Fruit fly (Drosophila melanogaster) whole organism, embryonic: ENCODE data around the gene CG1638.

Experiments
- CG10147 ChIP-seq: fragments of 200-800 bp; sonication (Bioruptor generic); optimal IDR thresholded peaks from 2 replicates; lab custom pipeline; 2019; ENCODE audit warnings: missing biosample characterization, mild to moderate bottlenecking, missing genetic modification characterization, moderate library complexity
- CG10543 ChIP-seq: fragments of 200-800 bp; sonication (Bioruptor generic); optimal IDR thresholded peaks from 3 replicates; lab custom pipeline; 2017; ENCODE audit warnings: missing biosample characterization, mild to moderate bottlenecking, missing genetic modification characterization, moderate library complexity
- CG12769 ChIP-seq: fragments of 200-800 bp; sonication (Bioruptor generic); optimal IDR thresholded peaks from 2 replicates; lab custom pipeline; 2019; ENCODE audit warnings: missing biosample characterization, mild to moderate bottlenecking, missing genetic modification characterization, moderate library complexity
- CG13296 ChIP-seq: fragments of 200-800 bp; sonication (Bioruptor generic); optimal IDR thresholded peaks from 3 replicates; lab custom pipeline; 2018; ENCODE audit warnings: missing biosample characterization, mild to moderate bottlenecking, missing genetic modification characterization
- CG13424 ChIP-seq: fragments of 200-800 bp; sonication (Bioruptor generic); optimal IDR thresholded peaks from 2 replicates; lab custom pipeline; 2019; ENCODE audit warnings: missing biosample characterization, mild to moderate bottlenecking, missing genetic modification characterization, moderate library complexity
- CG13775 ChIP-seq: fragments of 200-800 bp; sonication (Bioruptor generic); optimal IDR thresholded peaks from 3 replicates; lab custom pipeline; 2017; ENCODE audit warnings: missing biosample characterization, mild to moderate bottlenecking, missing genetic modification characterization
- CG13894 ChIP-seq: fragments of 200-800 bp; sonication (Bioruptor generic); optimal IDR thresholded peaks from 3 replicates; lab custom pipeline; 2018; ENCODE audit warnings: missing biosample characterization, mild to moderate bottlenecking, missing genetic modification characterization, moderate library complexity
- CG14014 ChIP-seq: fragments of 200-800 bp; sonication (Bioruptor generic); IDR thresholded peaks from 2 replicates; pipeline ENCODE4 v1.3.6; 2022; ENCODE audit warnings: missing biosample characterization, missing genetic modification characterization
- CG14050 ChIP-seq: fragments of 200-800 bp; sonication (Bioruptor generic); IDR thresholded peaks from 3 replicates; pipeline ENCODE4 v1.3.6; 2022; ENCODE audit warnings: missing biosample characterization, missing genetic modification characterization
- CG15514 ChIP-seq: fragments of 200-800 bp; sonication (Bioruptor generic); optimal IDR thresholded peaks from 3 replicates; lab custom pipeline; 2017; ENCODE audit warnings: missing biosample characterization, missing genetic modification characterization, mild to moderate bottlenecking, moderate library complexity, missing genetic modification reagents
- CG15601 ChIP-seq: fragments of 200-800 bp; sonication (Bioruptor generic); optimal IDR thresholded peaks from 3 replicates; lab custom pipeline; 2019; ENCODE audit warnings: missing biosample characterization, mild to moderate bottlenecking, missing genetic modification characterization, moderate library complexity
- CG1603 ChIP-seq: fragments of 200-800 bp; sonication (Bioruptor generic); optimal IDR thresholded peaks from 2 replicates; lab custom pipeline; 2019; ENCODE audit warnings: missing biosample characterization, mild to moderate bottlenecking, missing genetic modification characterization, moderate library complexity
- CG17568 ChIP-seq: fragments of 200-800 bp; sonication (Bioruptor generic); optimal IDR thresholded peaks from 2 replicates; lab custom pipeline; 2018; ENCODE audit warnings: missing biosample characterization, mild to moderate bottlenecking, missing genetic modification characterization, moderate library complexity
- CG1792 ChIP-seq: fragments of 200-800 bp; sonication (Bioruptor generic); optimal IDR thresholded peaks from 2 replicates; lab custom pipeline; 2016; ENCODE audit warnings: missing biosample characterization, missing genetic modification characterization
- CG18599 ChIP-seq: fragments of 200-800 bp; sonication (Bioruptor generic); optimal IDR thresholded peaks from 3 replicates; lab custom pipeline; 2017; ENCODE audit warnings: missing biosample characterization, missing genetic modification characterization, mild to moderate bottlenecking, moderate library complexity, missing genetic modification reagents
- CG2875 ChIP-seq: fragments of 200-800 bp; sonication (Bioruptor generic); optimal IDR thresholded peaks from 2 replicates; lab custom pipeline; 2017; ENCODE audit warnings: missing biosample characterization, mild to moderate bottlenecking, missing genetic modification characterization, missing genetic modification reagents
- CG31388 ChIP-seq: fragments of 200-800 bp; sonication (Bioruptor generic); optimal IDR thresholded peaks from 2 replicates; lab custom pipeline; 2016; ENCODE audit warnings: missing biosample characterization, missing genetic modification characterization
- CG33213 ChIP-seq: fragments of 200-800 bp; sonication (Bioruptor generic); optimal IDR thresholded peaks from 3 replicates; lab custom pipeline; 2016; ENCODE audit warnings: missing biosample characterization, missing genetic modification characterization
- CG6813 ChIP-seq: fragments of 200-800 bp; sonication (Bioruptor generic); optimal IDR thresholded peaks from 2 replicates; lab custom pipeline; 2017; ENCODE audit warnings: missing biosample characterization, missing genetic modification characterization, mild to moderate bottlenecking, moderate library complexity, missing genetic modification reagents
- CrebB ChIP-seq: fragments of 200-800 bp; sonication (Bioruptor generic); optimal IDR thresholded peaks from 3 replicates; lab custom pipeline; 2018; ENCODE audit warnings: missing biosample characterization, mild to moderate bottlenecking, missing genetic modification characterization
- Dad ChIP-seq: fragments of 200-800 bp; sonication (Bioruptor generic); optimal IDR thresholded peaks from 3 replicates; lab custom pipeline; 2016; ENCODE audit warnings: missing biosample characterization, missing genetic modification characterization
- ERR ChIP-seq: fragments of 200-800 bp; sonication (Bioruptor generic); optimal IDR thresholded peaks from 2 replicates; lab custom pipeline; 2016; ENCODE audit warnings: missing biosample characterization, missing genetic modification characterization
- Eip74EF ChIP-seq, 2 experiments: fragments of 200-800 bp in 1 of 2; fragments of >200 bp in 1 of 2; sonication (Bioruptor generic) in 1 of 2; optimal IDR thresholded peaks; 2 replicates each; lab custom pipeline; 2017 to 2019; ENCODE audit warnings: missing biosample characterization in 2 of 2, missing genetic modification characterization in 2 of 2, mild to moderate bottlenecking in 1 of 2, moderate library complexity in 1 of 2
- Fer1 ChIP-seq: fragments of 200-800 bp; sonication (Bioruptor generic); optimal IDR thresholded peaks from 2 replicates; lab custom pipeline; 2017; ENCODE audit warnings: missing biosample characterization, mild to moderate bottlenecking, missing genetic modification characterization
- Hey ChIP-seq: fragments of 200-800 bp; sonication (Bioruptor generic); optimal IDR thresholded peaks from 3 replicates; lab custom pipeline; 2018; ENCODE audit warnings: missing biosample characterization, mild to moderate bottlenecking, missing genetic modification characterization
- Hmr ChIP-seq: fragments of 200-800 bp; sonication (Bioruptor generic); optimal IDR thresholded peaks from 3 replicates; lab custom pipeline; 2017; ENCODE audit warnings: mild to moderate bottlenecking, missing biosample characterization, missing genetic modification reagents, missing genetic modification characterization
- MTF-1 ChIP-seq: fragments of 200-800 bp; sonication (Bioruptor generic); optimal IDR thresholded peaks from 2 replicates; lab custom pipeline; 2018; ENCODE audit warnings: missing biosample characterization, mild to moderate bottlenecking, missing genetic modification characterization, borderline replicate concordance
- Side ChIP-seq: fragments of 200-800 bp; sonication (Bioruptor generic); optimal IDR thresholded peaks from 2 replicates; lab custom pipeline; 2016; ENCODE audit warnings: missing biosample characterization, missing genetic modification characterization
- Sox100B ChIP-seq: fragments of 200-800 bp; sonication (Bioruptor generic); optimal IDR thresholded peaks from 3 replicates; lab custom pipeline; 2018; ENCODE audit warnings: missing biosample characterization, mild to moderate bottlenecking, missing genetic modification characterization
- Tbp ChIP-seq: fragments of >200 bp; optimal IDR thresholded peaks from 2 replicates; lab custom pipeline; 2018; ENCODE audit warnings: missing biosample characterization, missing genetic modification characterization
- Xbp1 ChIP-seq: fragments of 200-800 bp; sonication (Bioruptor generic); optimal IDR thresholded peaks from 3 replicates; lab custom pipeline; 2016; ENCODE audit warnings: missing biosample characterization, mild to moderate bottlenecking, missing genetic modification characterization
- Xrp1 ChIP-seq: fragments of 200-800 bp; sonication (Bioruptor generic); IDR thresholded peaks from 2 replicates; pipeline ENCODE4 v1.3.6; 2022; ENCODE audit warnings: missing biosample characterization, missing genetic modification characterization
- bsh ChIP-seq, 2 experiments: fragments of 200-800 bp; sonication (Bioruptor generic); optimal IDR thresholded peaks; 2 replicates each; lab custom pipeline; 2017 to 2018; ENCODE audit warnings: mild to moderate bottlenecking in 2 of 2, missing biosample characterization in 2 of 2, missing genetic modification characterization in 2 of 2, moderate library complexity in 1 of 2
- da ChIP-seq: fragments of 200-800 bp; sonication (Bioruptor generic); optimal IDR thresholded peaks from 2 replicates; lab custom pipeline; 2016; ENCODE audit warnings: missing biosample characterization, missing genetic modification characterization
- ewg ChIP-seq: fragments of 200-800 bp; sonication (Bioruptor generic); optimal IDR thresholded peaks from 3 replicates; lab custom pipeline; 2017; ENCODE audit warnings: mild to moderate bottlenecking, missing biosample characterization, missing genetic modification reagents, missing genetic modification characterization
- fd64A ChIP-seq: fragments of 200-800 bp; sonication (Bioruptor generic); optimal IDR thresholded peaks from 3 replicates; lab custom pipeline; 2018; ENCODE audit warnings: missing biosample characterization, mild to moderate bottlenecking, missing genetic modification characterization
- ftz-f1 ChIP-seq: fragments of 200-800 bp; sonication (Bioruptor generic); optimal IDR thresholded peaks from 2 replicates; lab custom pipeline; 2016; ENCODE audit warnings: missing biosample characterization, missing genetic modification characterization
- kni ChIP-seq: fragments of 200-800 bp; sonication (Bioruptor generic); optimal IDR thresholded peaks from 3 replicates; lab custom pipeline; 2017; ENCODE audit warnings: mild to moderate bottlenecking, missing biosample characterization, missing genetic modification reagents, missing genetic modification characterization
- lab ChIP-seq: fragments of 200-800 bp; sonication (Bioruptor generic); optimal IDR thresholded peaks from 3 replicates; lab custom pipeline; 2017; ENCODE audit warnings: missing biosample characterization, missing genetic modification characterization, mild to moderate bottlenecking, moderate library complexity, missing genetic modification reagents
- mam ChIP-seq: fragments of 200-800 bp; sonication (Bioruptor generic); optimal IDR thresholded peaks from 3 replicates; lab custom pipeline; 2016; ENCODE audit warnings: missing biosample characterization, missing genetic modification characterization
- mirr ChIP-seq: fragments of 200-800 bp; sonication (Bioruptor generic); optimal IDR thresholded peaks from 3 replicates; lab custom pipeline; 2018; ENCODE audit warnings: missing biosample characterization, mild to moderate bottlenecking, missing genetic modification characterization
- nau ChIP-seq: fragments of 200-800 bp; sonication (Bioruptor generic); optimal IDR thresholded peaks from 3 replicates; lab custom pipeline; 2017; ENCODE audit warnings: missing biosample characterization, mild to moderate bottlenecking, missing genetic modification characterization, missing genetic modification reagents
- sd ChIP-seq: fragments of 200-800 bp; sonication (Bioruptor generic); optimal IDR thresholded peaks from 3 replicates; lab custom pipeline; 2018; ENCODE audit warnings: missing biosample characterization, mild to moderate bottlenecking, missing genetic modification characterization, moderate library complexity
- sens ChIP-seq: fragments of 200-800 bp; sonication (Bioruptor generic); peaks from one replicate; lab custom pipeline; 2016; ENCODE audit warnings: missing biosample characterization, missing genetic modification characterization

Gene CG1638

dm6 chr3R:31599538-31600313 is 9.3 kb downstream of the CG1638 start (continued):
- TF ChIP-seq ERR (GFP tag; lab: Kevin White, UChicago): peak; percentile 8
- no peak for TF ChIP-seq CG13775 (GFP tag; lab: Kevin White, UChicago)
- no peak for TF ChIP-seq CG31388 (GFP tag; lab: Kevin White, UChicago)
- TF ChIP-seq sd (tag; lab: Kevin White, UChicago): peak; percentile 51
- TF ChIP-seq ewg: no peak

DNA sequence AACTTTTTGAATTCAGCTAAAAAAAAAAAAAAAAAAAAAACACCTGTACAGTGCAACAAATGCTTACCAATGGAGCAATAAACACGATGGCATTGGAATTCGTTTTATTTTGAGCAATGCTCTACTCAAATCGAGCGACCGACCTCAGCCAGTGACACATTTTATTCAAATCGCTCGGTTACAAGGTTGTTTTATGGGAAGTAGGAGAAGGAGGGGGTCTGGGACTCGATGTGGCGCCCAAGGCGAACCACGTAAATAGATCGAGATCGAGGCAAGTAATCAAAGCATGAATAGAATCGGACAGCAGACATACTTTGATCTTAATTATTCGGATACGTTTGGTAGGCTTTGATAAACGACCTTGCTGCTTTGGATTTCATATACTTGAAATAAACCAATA is 12.9 kb downstream of the CG1638 start:
- TF ChIP-seq sens (GFP tag; lab: Kevin White, UChicago) (peak; percentile 60), da (GFP tag; lab: Kevin White, UChicago) (no peak), Xbp1 (no peak), sd (tag; lab: Kevin White, UChicago) (peak; percentile 58), ftz-f1 (peak; percentile 92), CG12769 (tag; lab: Kevin White, UChicago) (peak; percentile 91), CG1603 (tag; lab: Kevin White, UChicago) (no peak)

- TF ChIP-seq mam (GFP tag; lab: Kevin White, UChicago): no peak
- TF ChIP-seq Sox100B (GFP tag; lab: Kevin White, UChicago): peak; percentile 16
- peak; percentile 57 for TF ChIP-seq fd64A (GFP tag; lab: Kevin White, UChicago)
- peak; percentile 34 for TF ChIP-seq Hey (tag; lab: Kevin White, UChicago)
- peak; percentile 21 for TF ChIP-seq kni
- TF ChIP-seq CrebB (tag; lab: Kevin White, UChicago): peak; percentile 4
- TF ChIP-seq CG33213 (GFP tag; lab: Kevin White, UChicago): peak; percentile 10
- TF ChIP-seq CG17568 (GFP tag; lab: Kevin White, UChicago): peak; percentile 41
- TF ChIP-seq Eip74EF (GFP tag; optimal IDR thresholded peaks at IDR 0.05; lab: Kevin White, UChicago): peak in 1 of 2 experiments; percentile 34
- TF ChIP-seq lab (GFP tag; lab: Kevin White, UChicago): peak; percentile 36
- peak; percentile 17 for TF ChIP-seq CG15514 (GFP tag; lab: Kevin White, UChicago)
- peak; percentile 18 for TF ChIP-seq CG13296 (GFP tag; lab: Kevin White, UChicago)
- peak; percentile 59 for TF ChIP-seq CG18599 (GFP tag; lab: Kevin White, UChicago)
- peak; percentile 17 for TF ChIP-seq MTF-1
- peak; percentile 49 for TF ChIP-seq Fer1 (GFP tag; lab: Kevin White, UChicago)
- no peak for TF ChIP-seq Tbp (GFP tag; lab: Kevin White, UChicago)
- TF ChIP-seq Dad (GFP tag; lab: Kevin White, UChicago): peak; percentile 1
- TF ChIP-seq CG13894 (tag; lab: Kevin White, UChicago): peak; percentile 15
- peak; percentile 17 for TF ChIP-seq mirr
- TF ChIP-seq nau (GFP tag; lab: Kevin White, UChicago): peak; percentile 28
- TF ChIP-seq CG14050 (GFP tag; lab: Robert Waterston, UW): no peak
- TF ChIP-seq CG10147 (GFP tag; lab: Kevin White, UChicago): peak; percentile 24
- peak in 1 of 2 experiments; percentile 23 for TF ChIP-seq bsh (GFP tag; optimal IDR thresholded peaks at IDR 0.05; lab: Kevin White, UChicago)
- TF ChIP-seq CG1792 (GFP tag; lab: Kevin White, UChicago): peak; percentile 57
- TF ChIP-seq CG13424 (tag; lab: Kevin White, UChicago): peak; percentile 8
- TF ChIP-seq Hmr (GFP tag; lab: Kevin White, UChicago): peak; percentile 33
- peak; percentile 21 for TF ChIP-seq CG2875 (GFP tag; lab: Kevin White, UChicago)
- peak; percentile 60 for TF ChIP-seq CG6813
- TF ChIP-seq CG10543: peak; percentile 59
- TF ChIP-seq CG15601 (tag; lab: Kevin White, UChicago): peak; percentile 32
- peak; percentile 33 for TF ChIP-seq Side (GFP tag; lab: Kevin White, UChicago)
- TF ChIP-seq Xrp1 (GFP tag; lab: Robert Waterston, UW): 0 out of 2 replicates have a peak, but pooled peaks have one; percentile 6
- peak; percentile 31; the same call in 1 of the 2 replicates for TF ChIP-seq CG14014
These were observed 13.3 kb downstream of the CG1638 start for dm6 chr3R:31603655-31604054.
